Worm (Caenorhabditis elegans) whole organism, early embryonic: ENCODE results near the gene ztf-25.

ENCODE experiments used
- B0310.2 ChIP-seq: sonication (generic microtip); optimal IDR thresholded peaks from 2 replicates; lab custom pipeline; 2016; ENCODE audit warnings: mild to moderate bottlenecking, missing genetic modification characterization, missing compliant biosample characterization
- F13C5.2 ChIP-seq: sonication (generic microtip); optimal IDR thresholded peaks from 2 replicates; lab custom pipeline; 2017; ENCODE audit warnings: mild to moderate bottlenecking, missing genetic modification characterization, inconsistent platforms, missing compliant biosample characterization
- aly-1 ChIP-seq: sonication (generic microtip); optimal IDR thresholded peaks from 2 replicates; lab custom pipeline; 2016; ENCODE audit warnings: missing genetic modification characterization, missing compliant biosample characterization
- ama-1 ChIP-seq: fragments of 150-350 bp; optimal IDR thresholded peaks from 2 replicates; lab custom pipeline; 2014
- ceh-13 ChIP-seq: fragments of 200-800 bp; sonication (Bioruptor generic); optimal IDR thresholded peaks from 2 replicates; lab custom pipeline; 2018; ENCODE audit warnings: mild to moderate bottlenecking, missing genetic modification characterization, missing compliant biosample characterization
- ceh-36 ChIP-seq: sonication (generic microtip); optimal IDR thresholded peaks from 2 replicates; lab custom pipeline; 2016; ENCODE audit warnings: missing genetic modification characterization, inconsistent platforms, missing compliant biosample characterization
- ets-7 ChIP-seq: sonication (generic microtip); optimal IDR thresholded peaks from 2 replicates; lab custom pipeline; 2016; ENCODE audit warnings: missing genotype, missing genetic modification characterization, missing compliant biosample characterization
- hmg-4 ChIP-seq: fragments of 200-800 bp; sonication (Bioruptor generic); optimal IDR thresholded peaks from 2 replicates; lab custom pipeline; 2018; ENCODE audit warnings: mild to moderate bottlenecking, missing genetic modification characterization, missing compliant biosample characterization
- hnd-1 ChIP-seq: sonication (generic microtip); optimal IDR thresholded peaks from 2 replicates; lab custom pipeline; 2016; ENCODE audit warnings: missing genetic modification characterization, missing compliant biosample characterization
- pes-1 ChIP-seq: fragments of 200-800 bp; sonication (Bioruptor generic); IDR thresholded peaks from 2 replicates; pipeline ENCODE4 v1.3.6; 2022; ENCODE audit warnings: missing genetic modification reagents, missing genetic modification characterization, missing compliant biosample characterization
- scrt-1 ChIP-seq: fragments of 200-800 bp; sonication (Bioruptor generic); IDR thresholded peaks from 2 replicates; pipeline ENCODE4 v1.3.6; 2022; ENCODE audit warnings: missing genetic modification characterization, missing compliant biosample characterization
- sea-1 ChIP-seq: fragments of 200-800 bp; sonication (Bioruptor generic); conservative IDR thresholded peaks from 2 replicates; pipeline ENCODE4 v1.3.6; 2022; ENCODE audit warnings: missing genetic modification characterization, missing compliant biosample characterization
- tra-4 ChIP-seq: sonication (generic microtip); optimal IDR thresholded peaks from 2 replicates; lab custom pipeline; 2017; ENCODE audit warnings: missing genetic modification characterization, missing compliant biosample characterization

ce11 chrV:17598810-17599209 is 2.8 kb upstream of the ztf-25 start, which contains the start of gene Y6G8.2:
- TF ChIP-seq aly-1: no peak
- TF ChIP-seq ama-1 (lab: Kevin White, UChicago): no peak
- TF ChIP-seq ets-7 (tag; lab: Kevin White, UChicago): no peak
- TF ChIP-seq ceh-36 (tag; lab: Kevin White, UChicago): no peak
- TF ChIP-seq tra-4: no peak
- TF ChIP-seq pes-1 (GFP tag; lab: Robert Waterston, UW): no peak
- no peak for TF ChIP-seq sea-1 (GFP tag; lab: Robert Waterston, UW)
- no peak for TF ChIP-seq hmg-4
- no peak for TF ChIP-seq B0310.2
- TF ChIP-seq hnd-1 (tag; lab: Kevin White, UChicago): no peak
- TF ChIP-seq F13C5.2 (tag; lab: Kevin White, UChicago): no peak
- no peak for TF ChIP-seq scrt-1 (GFP tag; lab: Robert Waterston, UW)
- no peak for TF ChIP-seq ceh-13 (GFP tag; lab: Kevin White, UChicago)
